Worm (Caenorhabditis elegans) whole organism, mixed stage, embryonic: Measurements from ENCODE around the gene rfth-1.

ENCODE experiments used
- elt-1 ChIP-seq: sonication (generic microtip); optimal IDR thresholded peaks from 2 replicates; lab custom pipeline; 2017; ENCODE audit warnings: missing genetic modification characterization, mild to moderate bottlenecking, missing compliant biosample characterization, antibody characterized with exemption, moderate library complexity, borderline replicate concordance; ENCODE audit not compliant: insufficient read depth
- lin-13 ChIP-seq: fragments of 150-350 bp; optimal IDR thresholded peaks from 2 replicates; lab custom pipeline; 2014; ENCODE audit warnings: missing biosample characterization, missing genetic modification characterization
- nhr-2 ChIP-seq: fragments of 150-350 bp; optimal IDR thresholded peaks from 2 replicates; lab custom pipeline; 2014; ENCODE audit warnings: missing biosample characterization, missing genetic modification characterization
- nhr-237 ChIP-seq: fragments of 150-350 bp; optimal IDR thresholded peaks from 2 replicates; lab custom pipeline; 2014; ENCODE audit warnings: missing biosample characterization, missing genetic modification characterization
- pha-4 ChIP-seq: fragments of 150-350 bp; optimal IDR thresholded peaks from 2 replicates; lab custom pipeline; 2018; ENCODE audit warnings: missing biosample characterization, missing genetic modification reagents, missing genetic modification characterization
- snpc-4 ChIP-seq: fragments of 150-350 bp; optimal IDR thresholded peaks from 2 replicates; lab custom pipeline; 2014; ENCODE audit warnings: missing biosample characterization, missing genetic modification characterization
- sptf-1 ChIP-seq: sonication (generic microtip); optimal IDR thresholded peaks from 2 replicates; lab custom pipeline; 2017; ENCODE audit warnings: mild to moderate bottlenecking, missing genetic modification characterization, moderate library complexity, missing compliant biosample characterization
- unc-39 ChIP-seq: fragments of 150-350 bp; optimal IDR thresholded peaks from 2 replicates; lab custom pipeline; 2014; ENCODE audit warnings: missing biosample characterization, missing genetic modification characterization
- ztf-11 ChIP-seq: fragments of 150-350 bp; optimal IDR thresholded peaks from 2 replicates; lab custom pipeline; 2014; ENCODE audit warnings: missing biosample characterization, missing genetic modification characterization

DNA sequence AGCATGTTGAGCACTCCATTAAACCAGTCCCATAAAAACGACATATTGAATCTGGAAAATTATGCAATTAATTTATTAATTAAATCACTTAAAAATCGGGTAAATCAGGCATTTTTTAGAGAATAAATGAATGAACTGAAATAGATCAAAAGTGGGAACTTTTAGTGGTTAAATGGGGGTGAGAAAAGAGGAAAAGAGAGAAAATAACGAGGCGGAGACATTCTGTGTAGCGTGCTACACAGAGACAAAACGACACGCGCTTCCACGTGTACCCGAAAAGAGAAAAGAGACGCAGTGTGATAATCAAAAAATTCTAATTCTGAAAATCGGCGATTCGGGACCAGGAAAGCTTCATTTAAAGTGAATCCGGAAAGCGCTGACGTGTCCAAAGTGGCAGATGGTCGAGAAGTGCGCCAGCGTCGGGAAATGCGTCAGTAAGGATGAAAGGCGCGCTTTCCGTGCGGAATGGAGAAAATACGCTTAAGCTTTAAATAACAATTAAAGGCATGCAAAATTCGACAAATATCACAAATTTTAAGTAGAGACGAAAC is 2.2 kb upstream of the rfth-1 start, which contains the start of gene sar-1:
- TF ChIP-seq lin-13 (tag; lab: Kevin White, UChicago) (peak; percentile 63), ztf-11 (tag; lab: Kevin White, UChicago) (no peak), snpc-4 (tag; lab: Kevin White, UChicago) (no peak), elt-1 (tag; lab: Kevin White, UChicago) (no peak), pha-4 (peak; percentile 69), sptf-1 (tag; lab: Kevin White, UChicago) (no peak), nhr-237 (tag; lab: Kevin White, UChicago) (no peak), unc-39 (tag; lab: Kevin White, UChicago) (no peak), nhr-2 (tag; lab: Kevin White, UChicago) (no peak)
